Worm (Caenorhabditis elegans): ENCODE data around the gene acr-14.

DNA sequence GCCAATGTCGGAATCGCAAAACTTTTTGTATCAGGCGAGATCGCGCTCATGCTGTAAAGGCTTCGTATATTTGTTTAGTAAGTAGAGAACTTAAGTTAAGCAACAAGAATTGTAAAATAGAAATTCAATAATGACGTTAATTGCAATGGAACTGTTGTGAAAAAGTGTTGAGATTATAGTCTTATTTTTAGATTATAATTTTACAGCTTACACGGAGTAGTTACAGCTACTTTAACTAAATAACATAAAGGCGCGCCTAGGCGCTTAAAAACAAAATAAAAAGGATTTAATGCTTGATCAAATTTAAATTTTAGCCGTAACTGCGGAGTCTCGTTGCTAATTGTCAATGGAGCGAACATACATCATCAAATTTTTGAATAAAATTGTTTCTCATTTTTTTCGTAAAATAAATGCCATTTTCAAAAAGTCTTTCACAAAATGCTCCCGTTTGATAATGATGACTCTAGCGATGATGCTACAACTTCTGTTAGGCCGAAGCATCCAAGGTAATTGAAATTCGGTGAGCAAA is 14.8 kb downstream of the acr-14 start, which contains the start of the genes emb-27 and rrf-3:
- TF ChIP-seq nhr-90 (tag; optimal IDR thresholded peaks at IDR 0.05) (no peak), egl-18 (GFP tag; IDR thresholded peaks at IDR 0.05) (no peak), hsf-1 (GFP tag; IDR thresholded peaks at IDR 0.05) (no peak), unc-62 (GFP tag; optimal IDR thresholded peaks at IDR 0.05) (no peak), dpl-1 (GFP tag; optimal IDR thresholded peaks at IDR 0.05) (peak; percentile 51), ZK185.1 (tag; optimal IDR thresholded peaks at IDR 0.05; ENCODE audit: poor library complexity, severe bottlenecking) (no peak), let-607 (tag; optimal IDR thresholded peaks at IDR 0.05) (no peak), cebp-1 (GFP tag; IDR thresholded peaks at IDR 0.05) (no peak), cebp-1 (tag; optimal IDR thresholded peaks at IDR 0.05) (no peak), F39B2.1 (GFP tag; IDR thresholded peaks at IDR 0.05) (no peak)

All from whole organism, young adult.